Fruit fly (Drosophila melanogaster) whole organism, embryonic: Measurements from ENCODE around the gene TfAP-2.

Experiments
- Antp ChIP-seq: fragments of 200-800 bp; sonication (Bioruptor generic); optimal IDR thresholded peaks from 3 replicates; lab custom pipeline; 2016; ENCODE audit warnings: missing biosample characterization, missing genetic modification characterization
- Bgb ChIP-seq: fragments of 200-800 bp; sonication (Bioruptor generic); IDR thresholded peaks from 2 replicates; pipeline ENCODE4 v1.3.6; 2022; ENCODE audit warnings: missing biosample characterization, missing genetic modification characterization; ENCODE audit not compliant: partially characterized antibody
- CG1024 ChIP-seq: fragments of 200-800 bp; sonication (Bioruptor generic); IDR thresholded peaks from 2 replicates; pipeline ENCODE4 v1.3.6; 2022; ENCODE audit warnings: missing biosample characterization, missing genetic modification characterization
- CG10959 ChIP-seq: fragments of 200-800 bp; sonication (Bioruptor generic); IDR thresholded peaks from 2 replicates; pipeline ENCODE4 v1.3.6; 2022; ENCODE audit warnings: missing biosample characterization, missing genetic modification characterization
- CG12942 ChIP-seq: fragments of 200-800 bp; sonication (Bioruptor generic); optimal IDR thresholded peaks from 3 replicates; lab custom pipeline; 2016; ENCODE audit warnings: missing biosample characterization, missing genetic modification characterization
- CG13123 ChIP-seq: fragments of 200-800 bp; sonication (Bioruptor generic); optimal IDR thresholded peaks from 2 replicates; lab custom pipeline; 2016; ENCODE audit warnings: missing biosample characterization, missing genetic modification characterization
- CG16813 ChIP-seq: fragments of 200-800 bp; sonication (Bioruptor generic); IDR thresholded peaks from 3 replicates; pipeline ENCODE4 v1.3.6; 2022; ENCODE audit warnings: missing biosample characterization, missing genetic modification characterization; ENCODE audit not compliant: partially characterized antibody
- CG16863 ChIP-seq: fragments of 200-800 bp; sonication (Bioruptor generic); optimal IDR thresholded peaks from 3 replicates; lab custom pipeline; 2016; ENCODE audit warnings: missing biosample characterization, missing genetic modification characterization
- CG17802 ChIP-seq: fragments of 200-800 bp; sonication (Bioruptor generic); optimal IDR thresholded peaks from 2 replicates; lab custom pipeline; 2018; ENCODE audit warnings: missing biosample characterization, mild to moderate bottlenecking, missing genetic modification characterization, moderate library complexity
- CG18764 ChIP-seq: fragments of 200-800 bp; sonication (Bioruptor generic); optimal IDR thresholded peaks from 3 replicates; lab custom pipeline; 2016; ENCODE audit warnings: missing biosample characterization, missing genetic modification characterization
- CG32532 ChIP-seq: fragments of 200-800 bp; sonication (Bioruptor generic); IDR thresholded peaks from 2 replicates; pipeline ENCODE4 v1.3.6; 2022; ENCODE audit warnings: missing biosample characterization, missing genetic modification characterization
- CG3847 ChIP-seq: fragments of 200-800 bp; sonication (Bioruptor generic); IDR thresholded peaks from 2 replicates; pipeline ENCODE4 v1.3.6; 2022; ENCODE audit warnings: missing biosample characterization, missing genetic modification characterization
- CG5953 ChIP-seq: fragments of 200-800 bp; sonication (Bioruptor generic); IDR thresholded peaks from 2 replicates; pipeline ENCODE4 v1.3.6; 2022; ENCODE audit warnings: missing biosample characterization, missing genetic modification characterization
- CG6854 ChIP-seq: fragments of 200-800 bp; sonication (Bioruptor generic); optimal IDR thresholded peaks from 3 replicates; lab custom pipeline; 2017; ENCODE audit warnings: missing biosample characterization, mild to moderate bottlenecking, missing genetic modification characterization
- CG8089 ChIP-seq: fragments of 200-800 bp; sonication (Bioruptor generic); optimal IDR thresholded peaks from 3 replicates; lab custom pipeline; 2016; ENCODE audit warnings: missing biosample characterization, missing genetic modification characterization
- CG8290 ChIP-seq, 3 experiments: fragments of 200-800 bp; sonication (Bioruptor generic); optimal IDR thresholded peaks; 2 replicates each; lab custom pipeline; 2016 to 2019; ENCODE audit warnings: missing biosample characterization in 3 of 3, missing genetic modification characterization in 3 of 3, mild to moderate bottlenecking in 2 of 3, moderate library complexity in 1 of 3
- CG8359 ChIP-seq: fragments of 200-800 bp; sonication (Bioruptor generic); optimal IDR thresholded peaks from 2 replicates; lab custom pipeline; 2017; ENCODE audit warnings: missing biosample characterization, mild to moderate bottlenecking, missing genetic modification characterization, borderline replicate concordance
- CG9437 ChIP-seq: fragments of 200-800 bp; sonication (Bioruptor generic); optimal IDR thresholded peaks from 2 replicates; lab custom pipeline; 2018; ENCODE audit warnings: missing biosample characterization, mild to moderate bottlenecking, missing genetic modification characterization
- CG9727 ChIP-seq: fragments of 200-800 bp; sonication (Bioruptor generic); optimal IDR thresholded peaks from 3 replicates; lab custom pipeline; 2017; ENCODE audit warnings: missing biosample characterization, mild to moderate bottlenecking, missing genetic modification characterization
- Chrac-16 ChIP-seq: fragments of 200-800 bp; sonication (Bioruptor generic); optimal IDR thresholded peaks from 3 replicates; lab custom pipeline; 2016; ENCODE audit warnings: missing biosample characterization, missing genetic modification characterization
- CkIIα-i1 ChIP-seq: fragments of 200-800 bp; sonication (Bioruptor generic); IDR thresholded peaks from 2 replicates; pipeline ENCODE4 v1.3.6; 2022; ENCODE audit warnings: missing biosample characterization, missing genetic modification characterization
- Dek ChIP-seq: fragments of 200-800 bp; sonication (Bioruptor generic); optimal IDR thresholded peaks from 3 replicates; lab custom pipeline; 2019; ENCODE audit warnings: missing biosample characterization, mild to moderate bottlenecking, missing genetic modification characterization, moderate library complexity
- Dref ChIP-seq: fragments of 200-800 bp; sonication (Bioruptor generic); IDR thresholded peaks from 2 replicates; pipeline ENCODE4 v1.3.6; 2022; ENCODE audit warnings: missing biosample characterization, missing genetic modification characterization
- HLH4C ChIP-seq: fragments of 200-800 bp; sonication (Bioruptor generic); IDR thresholded peaks from 3 replicates; pipeline ENCODE4 v1.3.6; 2022; ENCODE audit warnings: missing biosample characterization, missing genetic modification characterization; ENCODE audit not compliant: partially characterized antibody
- Hsf ChIP-seq: fragments of 200-800 bp; sonication (Bioruptor generic); optimal IDR thresholded peaks from 3 replicates; lab custom pipeline; 2016; ENCODE audit warnings: missing biosample characterization, missing genetic modification characterization
- Mes4 ChIP-seq: fragments of 200-800 bp; sonication (Bioruptor generic); optimal IDR thresholded peaks from 2 replicates; lab custom pipeline; 2016; ENCODE audit warnings: missing biosample characterization, missing genetic modification characterization
- Mrtf ChIP-seq: fragments of 200-800 bp; sonication (Bioruptor generic); IDR thresholded peaks from 3 replicates; pipeline ENCODE4 v1.3.6; 2022; ENCODE audit warnings: missing biosample characterization, missing genetic modification characterization
- NC2α ChIP-seq: fragments of 200-800 bp; sonication (Bioruptor generic); optimal IDR thresholded peaks from 2 replicates; lab custom pipeline; 2016; ENCODE audit warnings: missing biosample characterization, missing genetic modification characterization
- Neu2 ChIP-seq: fragments of 200-800 bp; sonication (Bioruptor generic); optimal IDR thresholded peaks from 3 replicates; lab custom pipeline; 2016; ENCODE audit warnings: missing biosample characterization, missing genetic modification characterization, borderline replicate concordance
- Nf-YB ChIP-seq: fragments of 200-800 bp; sonication (Bioruptor generic); optimal IDR thresholded peaks from 3 replicates; lab custom pipeline; 2019; ENCODE audit warnings: missing biosample characterization, mild to moderate bottlenecking, missing genetic modification characterization, moderate library complexity
- Nf-YC ChIP-seq: fragments of 200-800 bp; optimal IDR thresholded peaks from 3 replicates; lab custom pipeline; 2019; ENCODE audit warnings: missing biosample characterization, mild to moderate bottlenecking, missing genetic modification characterization, moderate library complexity
- Side ChIP-seq: fragments of 200-800 bp; sonication (Bioruptor generic); optimal IDR thresholded peaks from 2 replicates; lab custom pipeline; 2016; ENCODE audit warnings: missing biosample characterization, missing genetic modification characterization
- ac ChIP-seq: fragments of 200-800 bp; sonication (Bioruptor generic); optimal IDR thresholded peaks from 3 replicates; lab custom pipeline; 2017; ENCODE audit warnings: missing biosample characterization, mild to moderate bottlenecking, missing genetic modification characterization
- ase ChIP-seq: fragments of 200-800 bp; sonication (Bioruptor generic); IDR thresholded peaks from 3 replicates; pipeline ENCODE4 v1.3.6; 2022; ENCODE audit warnings: missing biosample characterization, missing genetic modification characterization
- bbx ChIP-seq: fragments of 200-800 bp; sonication (Bioruptor generic); IDR thresholded peaks from 2 replicates; pipeline ENCODE4 v1.3.6; 2022; ENCODE audit warnings: missing biosample characterization, missing genetic modification characterization; ENCODE audit not compliant: partially characterized antibody
- bowl ChIP-seq: fragments of 200-800 bp; sonication (Bioruptor generic); IDR thresholded peaks from 2 replicates; pipeline ENCODE4 v1.3.6; 2022; ENCODE audit warnings: missing biosample characterization, missing genetic modification characterization
- chinmo ChIP-seq: fragments of 200-800 bp; sonication (Bioruptor generic); IDR thresholded peaks from 4 replicates; pipeline ENCODE4 v1.3.6; 2022; ENCODE audit warnings: missing biosample characterization, missing genetic modification characterization; ENCODE audit not compliant: partially characterized antibody
- da ChIP-seq: fragments of 200-800 bp; sonication (Bioruptor generic); optimal IDR thresholded peaks from 2 replicates; lab custom pipeline; 2016; ENCODE audit warnings: missing biosample characterization, missing genetic modification characterization
- eyg ChIP-seq: fragments of 200-800 bp; sonication (Bioruptor generic); optimal IDR thresholded peaks from 3 replicates; lab custom pipeline; 2016; ENCODE audit warnings: missing biosample characterization, missing genetic modification characterization
- fd102C ChIP-seq: fragments of 200-800 bp; sonication (Bioruptor generic); optimal IDR thresholded peaks from 2 replicates; lab custom pipeline; 2018; ENCODE audit warnings: missing biosample characterization, mild to moderate bottlenecking, missing genetic modification characterization, moderate library complexity
- fru ChIP-seq: fragments of >200 bp; optimal IDR thresholded peaks from 2 replicates; lab custom pipeline; 2017
- gfzf ChIP-seq: fragments of 200-800 bp; sonication (Bioruptor generic); optimal IDR thresholded peaks from 2 replicates; lab custom pipeline; 2016; ENCODE audit warnings: missing biosample characterization, mild to moderate bottlenecking, missing genetic modification characterization, moderate library complexity
- grn ChIP-seq: fragments of 200-800 bp; sonication (Bioruptor generic); optimal IDR thresholded peaks from 3 replicates; lab custom pipeline; 2017; ENCODE audit warnings: missing biosample characterization, missing genetic modification characterization
- ind ChIP-seq: fragments of 200-800 bp; sonication (Bioruptor generic); optimal IDR thresholded peaks from 3 replicates; lab custom pipeline; 2016; ENCODE audit warnings: missing biosample characterization, missing genetic modification characterization
- phol ChIP-seq: fragments of 200-800 bp; sonication (Bioruptor generic); optimal IDR thresholded peaks from 3 replicates; lab custom pipeline; 2018; ENCODE audit warnings: missing biosample characterization, mild to moderate bottlenecking, missing genetic modification characterization, moderate library complexity
- run ChIP-seq: fragments of 200-800 bp; sonication (Bioruptor generic); optimal IDR thresholded peaks from 3 replicates; lab custom pipeline; 2018; ENCODE audit warnings: missing biosample characterization, mild to moderate bottlenecking, missing genetic modification characterization
- seq ChIP-seq: fragments of 200-800 bp; sonication (Bioruptor generic); IDR thresholded peaks from 2 replicates; pipeline ENCODE4 v1.3.6; 2022; ENCODE audit warnings: missing biosample characterization, missing genetic modification characterization
- sima ChIP-seq: fragments of 200-800 bp; sonication (Bioruptor generic); optimal IDR thresholded peaks from 2 replicates; lab custom pipeline; 2016; ENCODE audit warnings: missing biosample characterization, missing genetic modification characterization
- slp2 ChIP-seq: fragments of 200-800 bp; sonication (Bioruptor generic); optimal IDR thresholded peaks from 2 replicates; lab custom pipeline; 2016; ENCODE audit warnings: missing biosample characterization, missing genetic modification characterization
- tio ChIP-seq: fragments of 200-800 bp; sonication (Bioruptor generic); optimal IDR thresholded peaks from 2 replicates; lab custom pipeline; 2017; ENCODE audit warnings: missing biosample characterization, missing genetic modification characterization, inconsistent platforms
- ttk ChIP-seq: fragments of 200-800 bp; sonication (Bioruptor generic); IDR thresholded peaks from 2 replicates; pipeline ENCODE4 v2.1.2; 2022; ENCODE audit warnings: missing biosample characterization, missing genetic modification characterization
- zfh2 ChIP-seq: fragments of 200-800 bp; sonication (Bioruptor generic); optimal IDR thresholded peaks from 2 replicates; lab custom pipeline; 2016; ENCODE audit warnings: missing biosample characterization, missing genetic modification characterization

TfAP-2 gene

dm6 chr3L:21585397-21585796 is 1.2 kb upstream of the TfAP-2 start (continued):
- TF ChIP-seq da (no peak), Nf-YB (no peak), CG16813 (GFP tag; lab: Robert Waterston, UW) (no peak), run (tag; lab: Kevin White, UChicago) (no peak), Antp (GFP tag; lab: Kevin White, UChicago) (no peak), Hsf (GFP tag; lab: Kevin White, UChicago) (no peak), bowl (no peak), HLH4C (GFP tag; lab: Robert Waterston, UW) (no peak), CG18764 (GFP tag; lab: Kevin White, UChicago) (peak; percentile 0), CG5953 (GFP tag; lab: Robert Waterston, UW) (no peak), ttk (0 out of 2 replicates have a peak, but pooled peaks have one; percentile 13), slp2 (GFP tag; lab: Kevin White, UChicago) (no peak), ac (GFP tag; lab: Kevin White, UChicago) (no peak), Nf-YC (no peak), CG16863 (GFP tag; lab: Kevin White, UChicago) (peak; percentile 24), CG13123 (GFP tag; lab: Kevin White, UChicago) (no peak), Mrtf (GFP tag; lab: Robert Waterston, UW) (no peak), zfh2 (GFP tag; lab: Kevin White, UChicago) (no peak), ind (no peak), ase (no peak), CG8089 (GFP tag; lab: Kevin White, UChicago) (no peak), tio (peak; percentile 29), phol (tag; lab: Kevin White, UChicago) (peak; percentile 1), chinmo (GFP tag; lab: Robert Waterston, UW) (no peak), CG8359 (GFP tag; lab: Kevin White, UChicago) (no peak), gfzf (GFP tag; lab: Kevin White, UChicago) (no peak), CG9727 (peak; percentile 38), Dref (GFP tag; lab: Robert Waterston, UW) (no peak), eyg (no peak), Bgb (GFP tag; lab: Robert Waterston, UW) (no peak), CG1024 (GFP tag; lab: Robert Waterston, UW) (no peak), seq (GFP tag; lab: Robert Waterston, UW) (no peak), bbx (GFP tag; lab: Robert Waterston, UW) (no peak), fd102C (GFP tag; lab: Kevin White, UChicago) (no peak), Neu2 (GFP tag; lab: Kevin White, UChicago) (no peak), CG9437 (GFP tag; lab: Kevin White, UChicago) (peak; percentile 8), CG3847 (GFP tag; lab: Robert Waterston, UW) (no peak), sima (GFP tag; lab: Kevin White, UChicago) (no peak), CG17802 (no peak), Chrac-16 (no peak), CG8290 (GFP tag; optimal IDR thresholded peaks at IDR 0.05; lab: Kevin White, UChicago) (no peak), CG8290 (tag; optimal IDR thresholded peaks at IDR 0.05; lab: Kevin White, UChicago) (no peak), CG12942 (GFP tag; lab: Kevin White, UChicago) (no peak), Side (GFP tag; lab: Kevin White, UChicago) (no peak), CG10959 (GFP tag; lab: Robert Waterston, UW) (no peak), fru (lab: Kevin White, UChicago) (no peak), Dek (no peak), CkIIα-i1 (GFP tag; lab: Robert Waterston, UW) (no peak), CG6854 (GFP tag; lab: Kevin White, UChicago) (no peak), Mes4 (GFP tag; lab: Kevin White, UChicago) (no peak), NC2α (GFP tag; lab: Kevin White, UChicago) (no peak), CG32532 (GFP tag; lab: Robert Waterston, UW) (no peak), grn (no peak)
